ENCODE assay signal across 5 worm cellular contexts in the genomic region with DNA sequence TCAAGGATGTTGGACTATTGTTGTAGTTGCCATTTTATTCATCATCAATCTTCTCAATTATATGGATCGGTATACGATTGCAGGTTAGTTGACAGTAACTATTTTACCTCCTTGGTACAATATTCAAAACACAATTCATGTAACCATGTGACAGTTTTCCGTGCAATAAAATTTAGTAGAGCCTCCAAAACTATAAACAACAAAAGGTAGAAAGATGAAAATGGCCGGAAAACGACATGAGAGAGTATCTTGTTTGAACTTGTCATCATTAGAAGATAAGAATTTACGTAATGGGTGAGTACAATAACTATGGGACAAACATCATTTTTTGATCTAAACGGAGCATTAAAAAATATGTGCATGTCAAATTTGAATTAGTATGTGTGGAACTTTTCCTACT.
TF ChIP-seq lines count a peak whose summit lies in the region.

No protein-coding gene starts in this region.

TF ChIP-seq in whole organism, L1 larva, 84 proteins besides CTCF, POLR2A, EP300 and RAD21:
- TF ChIP-seq elt-2 (tag; optimal IDR thresholded peaks at IDR 0.05; lab: Kevin White, UChicago) = peak; percentile 1
- TF ChIP-seq nhr-71 (tag; optimal IDR thresholded peaks at IDR 0.05; lab: Kevin White, UChicago) = peak; percentile 7
- TF ChIP-seq ceh-63 (GFP tag; optimal IDR thresholded peaks at IDR 0.05; lab: Kevin White, UChicago) = no peak
- TF ChIP-seq nhr-20 (tag; optimal IDR thresholded peaks at IDR 0.05; lab: Kevin White, UChicago) = peak; percentile 6

TF ChIP-seq in whole organism, L2 larva, 48 proteins besides CTCF, POLR2A, EP300 and RAD21:
- TF ChIP-seq Y55F3AM.14 (GFP tag; optimal IDR thresholded peaks at IDR 0.05; lab: Kevin White, UChicago) = no peak
- TF ChIP-seq sma-9 (GFP tag; optimal IDR thresholded peaks at IDR 0.05; lab: Kevin White, UChicago) = peak; percentile 20
- no peak for TF ChIP-seq sma-9 (tag; optimal IDR thresholded peaks at IDR 0.05; lab: Kevin White, UChicago)
- TF ChIP-seq blmp-1 (tag; optimal IDR thresholded peaks at IDR 0.05; lab: Kevin White, UChicago; ENCODE audit: insufficient read depth) = no peak
- no peak for TF ChIP-seq crh-2 (tag; optimal IDR thresholded peaks at IDR 0.05; lab: Kevin White, UChicago)
- TF ChIP-seq alr-1 (tag; optimal IDR thresholded peaks at IDR 0.05; lab: Kevin White, UChicago) = no peak
- TF ChIP-seq lin-39 (tag; optimal IDR thresholded peaks at IDR 0.05; lab: Kevin White, UChicago) = no peak

TF ChIP-seq in whole organism, L3 larva, 47 proteins besides CTCF, POLR2A, EP300 and RAD21:
- TF ChIP-seq elt-2 (tag; optimal IDR thresholded peaks at IDR 0.05; lab: Kevin White, UChicago) = peak; percentile 17
- no peak for TF ChIP-seq lin-15B (tag; optimal IDR thresholded peaks at IDR 0.05; lab: Kevin White, UChicago)
- TF ChIP-seq pqm-1 (tag; optimal IDR thresholded peaks at IDR 0.05; lab: Kevin White, UChicago) = peak; percentile 14

TF ChIP-seq in whole organism, L4 larva, 104 proteins besides CTCF, POLR2A, EP300 and RAD21:
- TF ChIP-seq daf-16 (GFP tag; optimal IDR thresholded peaks at IDR 0.05; lab: Kevin White, UChicago) = no peak
- TF ChIP-seq daf-16 (tag; optimal IDR thresholded peaks at IDR 0.05; lab: Kevin White, UChicago) = peak; percentile 69
- TF ChIP-seq dmd-6 (GFP tag; IDR thresholded peaks at IDR 0.05; lab: Robert Waterston, UW) = peak; percentile 75
- TF ChIP-seq mxl-3 (GFP tag; optimal IDR thresholded peaks at IDR 0.05; lab: Kevin White, UChicago) = no peak
- peak; percentile 38 for TF ChIP-seq dve-1 (tag; optimal IDR thresholded peaks at IDR 0.05; lab: Kevin White, UChicago; ENCODE audit: insufficient read depth)
- no peak for TF ChIP-seq lim-7 (GFP tag; IDR thresholded peaks at IDR 0.05; lab: Robert Waterston, UW)
- no peak for TF ChIP-seq snpc-4 (tag; optimal IDR thresholded peaks at IDR 0.05; lab: Kevin White, UChicago)
- TF ChIP-seq T26A8.4 (GFP tag; IDR thresholded peaks at IDR 0.05; lab: Robert Waterston, UW) = no peak
- no peak for TF ChIP-seq nhr-41 (GFP tag; IDR thresholded peaks at IDR 0.05; lab: Robert Waterston, UW)
- TF ChIP-seq unc-62 (GFP tag; optimal IDR thresholded peaks at IDR 0.05 in 1 of 2; lab: Kevin White, UChicago) = peak in 1 of 2 experiments; percentile 97
- TF ChIP-seq unc-62 (tag; optimal IDR thresholded peaks at IDR 0.05; lab: Kevin White, UChicago) = no peak
- no peak; the same call in 1 of the 2 replicates for TF ChIP-seq php-3 (GFP tag; IDR thresholded peaks at IDR 0.05; lab: Robert Waterston, UW)
- TF ChIP-seq nhr-28 (tag; optimal IDR thresholded peaks at IDR 0.05; lab: Kevin White, UChicago) = peak; percentile 81

TF ChIP-seq in whole organism, young adult, 124 proteins besides CTCF, POLR2A, EP300 and RAD21:
- TF ChIP-seq nhr-80 (tag; optimal IDR thresholded peaks at IDR 0.05; lab: Kevin White, UChicago) (peak; percentile 27), C17E4.6 (GFP tag; IDR thresholded peaks at IDR 0.05; lab: Robert Waterston, UW) (no peak)
